Fruit fly (Drosophila melanogaster) whole organism, prepupa: ENCODE results near the gene CG32755.
A peak's percentile ranks its signal among the peaks of the same experiment; 100 is the strongest.

Experiments used
- CG10669 ChIP-seq: fragments of 200-800 bp; sonication (Bioruptor generic); optimal IDR thresholded peaks from 3 replicates; lab custom pipeline; 2018; ENCODE audit warnings: missing biosample characterization, mild to moderate bottlenecking, missing genetic modification characterization, moderate library complexity
- CG11294 ChIP-seq: fragments of 200-800 bp; sonication (Bioruptor generic); IDR thresholded peaks from 2 replicates; pipeline ENCODE4 v1.3.6; 2022; ENCODE audit warnings: missing biosample characterization, missing genetic modification characterization
- CG11762 ChIP-seq: fragments of 200-800 bp; sonication (Bioruptor generic); optimal IDR thresholded peaks from 3 replicates; lab custom pipeline; 2016; ENCODE audit warnings: missing biosample characterization, missing genetic modification characterization; ENCODE audit not compliant: insufficient read depth
- CG15336 ChIP-seq: fragments of 200-800 bp; sonication (Bioruptor generic); IDR thresholded peaks from 2 replicates; pipeline ENCODE4 v1.3.6; 2022; ENCODE audit warnings: missing biosample characterization, missing genetic modification characterization
- CG1621 ChIP-seq: fragments of 200-800 bp; sonication (Bioruptor generic); optimal IDR thresholded peaks from 3 replicates; lab custom pipeline; 2018; ENCODE audit warnings: missing biosample characterization, mild to moderate bottlenecking, missing genetic modification characterization
- CG16779 ChIP-seq: fragments of 200-800 bp; sonication (Bioruptor generic); optimal IDR thresholded peaks from 3 replicates; lab custom pipeline; 2017; ENCODE audit warnings: missing biosample characterization, mild to moderate bottlenecking, missing genetic modification characterization
- CG3032 ChIP-seq: fragments of 200-800 bp; optimal IDR thresholded peaks from 2 replicates; lab custom pipeline; 2019; ENCODE audit warnings: missing biosample characterization, mild to moderate bottlenecking, missing genetic modification characterization, moderate library complexity
- CG31627 ChIP-seq: fragments of 200-800 bp; sonication (Bioruptor generic); optimal IDR thresholded peaks from 3 replicates; lab custom pipeline; 2016; ENCODE audit warnings: missing biosample characterization, missing genetic modification characterization
- CG32006 ChIP-seq: fragments of 200-800 bp; sonication (Bioruptor generic); optimal IDR thresholded peaks from 3 replicates; lab custom pipeline; 2017; ENCODE audit warnings: missing biosample characterization, mild to moderate bottlenecking, missing genetic modification characterization
- CG34406 ChIP-seq: fragments of 200-800 bp; sonication (Bioruptor generic); optimal IDR thresholded peaks from 3 replicates; lab custom pipeline; 2016; ENCODE audit warnings: missing biosample characterization, missing genetic modification characterization
- CG3919 ChIP-seq: fragments of 200-800 bp; sonication (Bioruptor generic); optimal IDR thresholded peaks from 3 replicates; lab custom pipeline; 2016; ENCODE audit warnings: missing biosample characterization, missing genetic modification characterization
- CG6163 ChIP-seq: fragments of 200-800 bp; sonication (Bioruptor generic); IDR thresholded peaks from 3 replicates; pipeline ENCODE4 v1.3.6; 2022; ENCODE audit warnings: missing biosample characterization, missing genetic modification characterization
- CG6276 ChIP-seq: fragments of 200-800 bp; sonication (Bioruptor generic); optimal IDR thresholded peaks from 2 replicates; lab custom pipeline; 2017; ENCODE audit warnings: missing biosample characterization, mild to moderate bottlenecking, missing genetic modification characterization
- CG6808 ChIP-seq: fragments of 200-800 bp; sonication (Bioruptor generic); optimal IDR thresholded peaks from 3 replicates; lab custom pipeline; 2017; ENCODE audit warnings: missing biosample characterization, missing genetic modification characterization, mild to moderate bottlenecking, moderate library complexity, missing genetic modification reagents
- CG6854 ChIP-seq: fragments of 200-800 bp; sonication (Bioruptor generic); optimal IDR thresholded peaks from 2 replicates; lab custom pipeline; 2017; ENCODE audit warnings: missing biosample characterization, mild to moderate bottlenecking, missing genetic modification characterization
- CG8119 ChIP-seq: fragments of 200-800 bp; sonication (Bioruptor generic); IDR thresholded peaks from 3 replicates; pipeline ENCODE4 v1.3.6; 2022; ENCODE audit warnings: missing biosample characterization, missing genetic modification characterization
- CG8319 ChIP-seq: fragments of 200-800 bp; sonication (Bioruptor generic); optimal IDR thresholded peaks from 3 replicates; lab custom pipeline; 2016; ENCODE audit warnings: missing biosample characterization, missing genetic modification characterization
- CG8632 ChIP-seq: fragments of 200-800 bp; sonication (Bioruptor generic); optimal IDR thresholded peaks from 3 replicates; lab custom pipeline; 2016; ENCODE audit warnings: missing biosample characterization, missing genetic modification characterization
- Eip75B ChIP-seq: fragments of 200-800 bp; sonication (Bioruptor generic); optimal IDR thresholded peaks from 3 replicates; lab custom pipeline; 2016; ENCODE audit warnings: missing biosample characterization, missing genetic modification characterization
- Eip78C ChIP-seq: fragments of 200-800 bp; sonication (Bioruptor generic); peaks from one replicate; lab custom pipeline; 2016; ENCODE audit warnings: missing biosample characterization, missing genetic modification characterization
- Eip93F ChIP-seq: fragments of 200-800 bp; sonication (Bioruptor generic); optimal IDR thresholded peaks from 2 replicates; lab custom pipeline; 2016; ENCODE audit warnings: missing biosample characterization, mild to moderate bottlenecking, missing genetic modification characterization
- Ets96B ChIP-seq: fragments of 200-800 bp; optimal IDR thresholded peaks from 2 replicates; lab custom pipeline; 2019; ENCODE audit warnings: missing biosample characterization, mild to moderate bottlenecking, missing genetic modification characterization, moderate library complexity
- Gug ChIP-seq: fragments of 200-800 bp; sonication (Bioruptor generic); IDR thresholded peaks from 2 replicates; pipeline ENCODE4 v1.3.6; 2022; ENCODE audit warnings: missing biosample characterization, missing genetic modification characterization
- Hr38 ChIP-seq: sonication (Bioruptor generic); optimal IDR thresholded peaks from 2 replicates; lab custom pipeline; 2016; ENCODE audit warnings: missing biosample characterization, missing genetic modification characterization
- Hr4 ChIP-seq: fragments of 200-800 bp; sonication (Bioruptor generic); optimal IDR thresholded peaks from 3 replicates; lab custom pipeline; 2016; ENCODE audit warnings: missing biosample characterization, missing genetic modification characterization
- Lpt ChIP-seq: fragments of 200-800 bp; sonication (Bioruptor generic); optimal IDR thresholded peaks from 3 replicates; lab custom pipeline; 2016; ENCODE audit warnings: missing biosample characterization, missing genetic modification characterization
- Met ChIP-seq: fragments of 200-800 bp; sonication (Bioruptor generic); optimal IDR thresholded peaks from 3 replicates; lab custom pipeline; 2016; ENCODE audit warnings: missing biosample characterization, missing genetic modification characterization
- OdsH ChIP-seq: fragments of 200-800 bp; sonication (Bioruptor generic); optimal IDR thresholded peaks from 3 replicates; lab custom pipeline; 2016; ENCODE audit warnings: missing biosample characterization, missing genetic modification characterization
- Smox ChIP-seq: fragments of 200-800 bp; sonication (Bioruptor generic); optimal IDR thresholded peaks from 3 replicates; lab custom pipeline; 2016; ENCODE audit warnings: missing biosample characterization, missing genetic modification characterization
- Sox14 ChIP-seq: fragments of 200-800 bp; sonication (Bioruptor generic); optimal IDR thresholded peaks from 3 replicates; lab custom pipeline; 2016; ENCODE audit warnings: missing biosample characterization, missing genetic modification characterization
- achi ChIP-seq: fragments of 200-800 bp; sonication (Bioruptor generic); optimal IDR thresholded peaks from 3 replicates; lab custom pipeline; 2016; ENCODE audit warnings: missing biosample characterization, missing genetic modification characterization
- cyc ChIP-seq: fragments of 200-800 bp; sonication (Bioruptor generic); optimal IDR thresholded peaks from 3 replicates; lab custom pipeline; 2016; ENCODE audit warnings: missing biosample characterization, missing genetic modification characterization
- dac ChIP-seq: fragments of 200-800 bp; sonication (Bioruptor generic); optimal IDR thresholded peaks from 2 replicates; lab custom pipeline; 2017; ENCODE audit warnings: missing biosample characterization, mild to moderate bottlenecking, missing genetic modification characterization
- dsx ChIP-seq: fragments of 200-800 bp; optimal IDR thresholded peaks from 3 replicates; lab custom pipeline; 2019; ENCODE audit warnings: missing biosample characterization, mild to moderate bottlenecking, missing genetic modification characterization, moderate library complexity; ENCODE audit not compliant: poor library complexity, severe bottlenecking
- eg ChIP-seq: fragments of 200-800 bp; sonication (Bioruptor generic); IDR thresholded peaks from 3 replicates; pipeline ENCODE4 v1.3.6; 2022; ENCODE audit warnings: missing biosample characterization, missing genetic modification characterization
- esn ChIP-seq: fragments of 200-800 bp; sonication (Bioruptor generic); optimal IDR thresholded peaks from 2 replicates; lab custom pipeline; 2016; ENCODE audit warnings: missing biosample characterization, mild to moderate bottlenecking, missing genetic modification characterization, moderate library complexity
- fd59A ChIP-seq: fragments of 200-800 bp; sonication (Bioruptor generic); optimal IDR thresholded peaks from 2 replicates; lab custom pipeline; 2017; ENCODE audit warnings: missing biosample characterization, mild to moderate bottlenecking, missing genetic modification characterization, missing genetic modification reagents
- fd85E ChIP-seq: fragments of 200-800 bp; sonication (Bioruptor generic); optimal IDR thresholded peaks from 3 replicates; lab custom pipeline; 2016; ENCODE audit warnings: missing biosample characterization, missing genetic modification characterization
- fkh ChIP-seq: fragments of 200-800 bp; sonication (Bioruptor generic); optimal IDR thresholded peaks from 3 replicates; lab custom pipeline; 2017; ENCODE audit warnings: missing biosample characterization, mild to moderate bottlenecking, missing genetic modification characterization, moderate library complexity
- lz ChIP-seq: fragments of 200-800 bp; sonication (Bioruptor generic); optimal IDR thresholded peaks from 3 replicates; lab custom pipeline; 2016; ENCODE audit warnings: missing biosample characterization, missing genetic modification characterization
- net ChIP-seq: fragments of 200-800 bp; sonication (Bioruptor generic); optimal IDR thresholded peaks from 3 replicates; lab custom pipeline; 2016; ENCODE audit warnings: missing biosample characterization, missing genetic modification characterization
- pdm3 ChIP-seq: fragments of 200-800 bp; sonication (Bioruptor generic); optimal IDR thresholded peaks from 3 replicates; lab custom pipeline; 2016; ENCODE audit warnings: missing biosample characterization, missing genetic modification characterization
- salr ChIP-seq, 2 experiments: fragments of 200-800 bp; sonication (Bioruptor generic); optimal IDR thresholded peaks; 3 replicates each; lab custom pipeline; 2016 to 2018; ENCODE audit warnings: missing biosample characterization in 2 of 2, missing genetic modification characterization in 2 of 2, mild to moderate bottlenecking in 1 of 2
- spab ChIP-seq: fragments of 200-800 bp; sonication (Bioruptor generic); optimal IDR thresholded peaks from 2 replicates; lab custom pipeline; 2017; ENCODE audit warnings: missing biosample characterization, mild to moderate bottlenecking, missing genetic modification characterization, missing genetic modification reagents
- svp ChIP-seq: fragments of 200-800 bp; sonication (Bioruptor generic); peaks from one replicate; lab custom pipeline; 2016; ENCODE audit warnings: missing biosample characterization, missing genetic modification characterization
- vri ChIP-seq: fragments of 200-800 bp; sonication (Bioruptor generic); optimal IDR thresholded peaks from 3 replicates; lab custom pipeline; 2016; ENCODE audit warnings: missing biosample characterization, mild to moderate bottlenecking, missing genetic modification characterization

The CG32755 gene

DNA sequence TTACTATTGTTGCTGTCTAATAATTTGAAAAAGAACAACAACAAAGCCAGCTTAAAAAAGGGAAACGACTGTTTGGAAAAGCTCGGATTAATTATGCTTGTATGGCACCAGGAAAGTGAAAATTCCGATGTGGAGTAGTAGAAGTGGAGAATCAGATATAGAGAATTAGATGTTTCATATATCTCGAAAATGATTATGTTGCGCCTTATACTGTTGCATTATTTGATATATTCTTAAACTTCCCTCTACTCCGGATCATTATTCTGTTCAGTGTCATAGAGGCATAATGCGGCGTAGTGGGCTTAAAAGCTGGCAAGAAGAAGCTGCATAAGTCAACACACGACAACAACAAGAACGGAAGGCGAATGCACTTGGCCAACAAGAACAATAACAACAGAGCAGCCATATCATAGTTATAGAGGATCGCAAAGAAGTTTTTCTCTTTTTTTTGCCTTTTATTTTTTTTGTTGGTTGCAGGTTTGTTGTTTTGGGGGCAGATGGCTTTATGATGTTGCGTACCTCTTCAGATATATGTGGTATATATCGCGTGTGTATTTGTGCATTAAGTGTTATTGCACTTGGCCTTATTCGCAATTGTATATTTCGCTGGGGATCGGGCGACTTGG is 24.1 kb upstream of the CG32755 start (continued):
- TF ChIP-seq Smox (GFP tag; lab: Kevin White, UChicago): peak; percentile 33
- TF ChIP-seq CG8319 (GFP tag; lab: Kevin White, UChicago): peak; percentile 48
- peak; percentile 14 for TF ChIP-seq fd85E (GFP tag; lab: Kevin White, UChicago)
- no peak for TF ChIP-seq Hr38
- TF ChIP-seq achi (GFP tag; lab: Kevin White, UChicago): peak; percentile 66
- TF ChIP-seq CG16779 (tag; lab: Kevin White, UChicago): peak; percentile 55
- TF ChIP-seq CG11762 (GFP tag; lab: Kevin White, UChicago): peak; percentile 60
- TF ChIP-seq OdsH (GFP tag; lab: Kevin White, UChicago): peak; percentile 52
- no peak for TF ChIP-seq vri (GFP tag; lab: Kevin White, UChicago)
- peak; percentile 90 for TF ChIP-seq CG15336 (GFP tag; lab: Robert Waterston, UW)
- peak; percentile 27 to 66 for TF ChIP-seq salr (GFP tag; optimal IDR thresholded peaks at IDR 0.05; lab: Kevin White, UChicago)
- TF ChIP-seq CG6276: peak; percentile 86
- peak; percentile 83 for TF ChIP-seq CG6808
- TF ChIP-seq Lpt: peak; percentile 29
- peak; percentile 66 for TF ChIP-seq Hr4 (GFP tag; lab: Kevin White, UChicago)
- peak; percentile 52 for TF ChIP-seq CG34406 (GFP tag; lab: Kevin White, UChicago)

dm6 chrX:5926718-5927117 is 23.3 kb upstream of the CG32755 start:
- TF ChIP-seq dsx (peak; percentile 57), spab (peak; percentile 53), CG16779 (tag; lab: Kevin White, UChicago) (no peak), CG32006 (GFP tag; lab: Kevin White, UChicago) (peak; percentile 81), CG6276 (peak; percentile 54), pdm3 (GFP tag; lab: Kevin White, UChicago) (peak; percentile 85), Eip93F (GFP tag; lab: Kevin White, UChicago) (no peak), Eip75B (GFP tag; lab: Kevin White, UChicago) (peak; percentile 10), CG3919 (GFP tag; lab: Kevin White, UChicago) (peak; percentile 73), eg (GFP tag; lab: Robert Waterston, UW) (peak; percentile 65), lz (GFP tag; lab: Kevin White, UChicago) (peak; percentile 46), achi (GFP tag; lab: Kevin White, UChicago) (peak; percentile 74), Eip78C (GFP tag; lab: Kevin White, UChicago) (peak; percentile 85), Lpt (peak; percentile 58), Hr4 (GFP tag; lab: Kevin White, UChicago) (peak; percentile 54), CG6163 (GFP tag; lab: Robert Waterston, UW) (peak; percentile 80), Met (GFP tag; lab: Kevin White, UChicago) (peak; percentile 67), esn (GFP tag; lab: Kevin White, UChicago) (peak; percentile 63), CG6808 (peak; percentile 3), Hr38 (no peak), CG8119 (GFP tag; lab: Robert Waterston, UW) (peak; percentile 75), CG1621 (peak; percentile 55), salr (GFP tag; optimal IDR thresholded peaks at IDR 0.05; lab: Kevin White, UChicago) (peak; percentile 65 to 68), CG3032 (tag; lab: Kevin White, UChicago) (peak; percentile 60), fkh (GFP tag; lab: Kevin White, UChicago) (no peak), CG8632 (GFP tag; lab: Kevin White, UChicago) (peak; percentile 50), Smox (GFP tag; lab: Kevin White, UChicago) (peak; percentile 52), CG34406 (GFP tag; lab: Kevin White, UChicago) (peak; percentile 54), CG8319 (GFP tag; lab: Kevin White, UChicago) (peak; percentile 47), CG15336 (GFP tag; lab: Robert Waterston, UW) (peak; percentile 81), Ets96B (peak; percentile 68), CG31627 (GFP tag; lab: Kevin White, UChicago) (peak; percentile 59), dac (GFP tag; lab: Kevin White, UChicago) (peak; percentile 64), fd85E (GFP tag; lab: Kevin White, UChicago) (no peak), svp (GFP tag; lab: Kevin White, UChicago) (peak; percentile 63), cyc (peak; percentile 52), fd59A (GFP tag; lab: Kevin White, UChicago) (peak; percentile 53), Gug (GFP tag; lab: Robert Waterston, UW) (peak; percentile 46), net (GFP tag; lab: Kevin White, UChicago) (peak; percentile 63), Sox14 (GFP tag; lab: Kevin White, UChicago) (peak; percentile 68), CG6854 (no peak), CG10669 (GFP tag; lab: Kevin White, UChicago) (peak; percentile 67), CG11294 (no peak), CG11762 (GFP tag; lab: Kevin White, UChicago) (peak; percentile 41), OdsH (GFP tag; lab: Kevin White, UChicago) (peak; percentile 80)
